Fruit fly (Drosophila melanogaster): ENCODE data around the gene rudhira.

- TF ChIP-seq Meics (GFP tag; optimal IDR thresholded peaks at IDR 0.05) (no peak), CG3995 (GFP tag; optimal IDR thresholded peaks at IDR 0.05) (no peak), CG13287 (GFP tag; IDR thresholded peaks at IDR 0.05; ENCODE audit: partially characterized antibody) (no peak), Rx (GFP tag; IDR thresholded peaks at IDR 0.05) (no peak), CG14860 (GFP tag; IDR thresholded peaks at IDR 0.05; ENCODE audit: partially characterized antibody) (no peak), dysf (GFP tag; IDR thresholded peaks at IDR 0.05) (no peak), CG4404 (GFP tag; IDR thresholded peaks at IDR 0.05) (no peak), exex (tag; optimal IDR thresholded peaks at IDR 0.05) (peak; percentile 78), ato (GFP tag; IDR thresholded peaks at IDR 0.05; ENCODE audit: partially characterized antibody) (no peak), Hr39 (optimal IDR thresholded peaks at IDR 0.05) (no peak), CG3838 (GFP tag; optimal IDR thresholded peaks at IDR 0.05) (no peak)
These were observed 3.0 kb upstream of the rudhira start for dm6 chrX:11813721-11814161.

All from whole organism, embryonic.